Worm (Caenorhabditis elegans) whole organism, L3 larva: ENCODE data around the gene perm-1.

ENCODE experiments used
- R02D3.7 ChIP-seq: fragments of 150-350 bp; optimal IDR thresholded peaks from 2 replicates; lab custom pipeline; 2014; ENCODE audit warnings: missing biosample characterization, missing genetic modification characterization
- ZK546.5 ChIP-seq: sonication (generic microtip); optimal IDR thresholded peaks from 2 replicates; lab custom pipeline; 2017; ENCODE audit warnings: missing biosample characterization, missing genetic modification characterization
- aly-2 ChIP-seq: fragments of 150-350 bp; optimal IDR thresholded peaks from 2 replicates; lab custom pipeline; 2014; ENCODE audit warnings: missing biosample characterization, missing genetic modification characterization
- ama-1 ChIP-seq: fragments of 150-350 bp; optimal IDR thresholded peaks from 2 replicates; lab custom pipeline; 2018
- ceh-28 ChIP-seq: fragments of 150-350 bp; optimal IDR thresholded peaks from 2 replicates; lab custom pipeline; 2014; ENCODE audit warnings: missing biosample characterization, missing genetic modification reagents, missing genetic modification characterization
- ceh-9 ChIP-seq: sonication (generic microtip); optimal IDR thresholded peaks from 2 replicates; lab custom pipeline; 2018; ENCODE audit warnings: missing biosample characterization, missing genetic modification characterization
- daf-12 ChIP-seq: fragments of 150-350 bp; optimal IDR thresholded peaks from 2 replicates; lab custom pipeline; 2014; ENCODE audit warnings: missing biosample characterization, missing genetic modification reagents, missing genetic modification characterization
- egl-27 ChIP-seq: sonication (generic microtip); optimal IDR thresholded peaks from 4 replicates; lab custom pipeline; 2017; ENCODE audit warnings: missing biosample characterization, missing genetic modification reagents, missing genetic modification characterization
- egl-5 ChIP-seq: fragments of 150-350 bp; optimal IDR thresholded peaks from 2 replicates; lab custom pipeline; 2017; ENCODE audit warnings: missing biosample characterization, missing genetic modification reagents, missing genetic modification characterization, inconsistent platforms
- elt-2 ChIP-seq: sonication (generic microtip); optimal IDR thresholded peaks from 2 replicates; lab custom pipeline; 2016; ENCODE audit warnings: missing genetic modification reagents, mild to moderate bottlenecking, missing genetic modification characterization, missing compliant biosample characterization
- elt-3 ChIP-seq, 3 experiments: fragments of 150-350 bp in 1 of 3; sonication (generic microtip) in 2 of 3; optimal IDR thresholded peaks; 2 replicates in 2 of 3; 4 replicates in 1 of 3; lab custom pipeline; 2014 to 2017; ENCODE audit warnings: missing biosample characterization in 3 of 3, missing genetic modification characterization in 3 of 3
- eor-1 ChIP-seq, 2 experiments: fragments of 150-350 bp; optimal IDR thresholded peaks; 2 replicates each; lab custom pipeline; 2014 to 2018; ENCODE audit warnings: missing biosample characterization in 2 of 2, missing genetic modification characterization in 2 of 2
- fkh-2 ChIP-seq: fragments of 150-350 bp; optimal IDR thresholded peaks from 2 replicates; lab custom pipeline; 2014; ENCODE audit warnings: missing biosample characterization, missing genetic modification reagents, missing genetic modification characterization
- fos-1 ChIP-seq: fragments of 150-350 bp; optimal IDR thresholded peaks from 2 replicates; lab custom pipeline; 2014; ENCODE audit warnings: missing biosample characterization, missing genetic modification characterization
- hmg-11 ChIP-seq: sonication (generic microtip); optimal IDR thresholded peaks from 2 replicates; lab custom pipeline; 2016; ENCODE audit warnings: missing genetic modification characterization, missing compliant biosample characterization
- lin-15B ChIP-seq: fragments of 150-350 bp; optimal IDR thresholded peaks from 2 replicates; lab custom pipeline; 2014; ENCODE audit warnings: missing biosample characterization, missing genetic modification characterization
- lin-39 ChIP-seq: fragments of 150-350 bp; optimal IDR thresholded peaks from 2 replicates; lab custom pipeline; 2018; ENCODE audit warnings: missing biosample characterization, missing genetic modification reagents, missing genetic modification characterization
- lsy-12 ChIP-seq: sonication (generic microtip); optimal IDR thresholded peaks from 2 replicates; lab custom pipeline; 2016; ENCODE audit warnings: mild to moderate bottlenecking, missing genetic modification characterization, missing compliant biosample characterization
- mdl-1 ChIP-seq: fragments of 150-350 bp; optimal IDR thresholded peaks from 2 replicates; lab custom pipeline; 2014; ENCODE audit warnings: missing biosample characterization, missing genetic modification characterization
- mml-1 ChIP-seq: fragments of 150-350 bp; sonication (generic microtip); optimal IDR thresholded peaks from 3 replicates; lab custom pipeline; 2014; ENCODE audit warnings: missing biosample characterization, missing genetic modification characterization
- nfya-1 ChIP-seq: sonication (generic microtip); optimal IDR thresholded peaks from 2 replicates; lab custom pipeline; 2017; ENCODE audit warnings: missing genetic modification characterization, mild to moderate bottlenecking, missing compliant biosample characterization, antibody characterized with exemption, moderate library complexity; ENCODE audit not compliant: insufficient read depth
- nhr-11 ChIP-seq: fragments of 150-350 bp; optimal IDR thresholded peaks from 2 replicates; lab custom pipeline; 2014; ENCODE audit warnings: missing biosample characterization, missing genetic modification characterization
- nhr-12 ChIP-seq: fragments of 150-350 bp; optimal IDR thresholded peaks from 2 replicates; lab custom pipeline; 2014; ENCODE audit warnings: missing biosample characterization, missing genetic modification characterization
- nhr-23 ChIP-seq: fragments of 150-350 bp; optimal IDR thresholded peaks from 2 replicates; lab custom pipeline; 2014; ENCODE audit warnings: missing biosample characterization, missing genetic modification reagents, missing genetic modification characterization
- nhr-237 ChIP-seq: fragments of 150-350 bp; optimal IDR thresholded peaks from 2 replicates; lab custom pipeline; 2014; ENCODE audit warnings: missing biosample characterization, missing genetic modification characterization
- nhr-25 ChIP-seq: sonication (generic microtip); optimal IDR thresholded peaks from 2 replicates; lab custom pipeline; 2017; ENCODE audit warnings: missing biosample characterization, missing genetic modification characterization
- nhr-28 ChIP-seq: fragments of 150-350 bp; optimal IDR thresholded peaks from 2 replicates; lab custom pipeline; 2014; ENCODE audit warnings: missing biosample characterization, missing genetic modification characterization
- nhr-43 ChIP-seq: sonication (generic microtip); optimal IDR thresholded peaks from 2 replicates; lab custom pipeline; 2016; ENCODE audit warnings: mild to moderate bottlenecking, missing genetic modification characterization, missing compliant biosample characterization; ENCODE audit not compliant: poor library complexity, severe bottlenecking
- nhr-67 ChIP-seq: fragments of 150-350 bp; optimal IDR thresholded peaks from 2 replicates; lab custom pipeline; 2014; ENCODE audit warnings: missing biosample characterization, missing genetic modification characterization
- nhr-76 ChIP-seq: fragments of 150-350 bp; sonication (generic microtip); optimal IDR thresholded peaks from 5 replicates; lab custom pipeline; 2014; ENCODE audit warnings: missing biosample characterization, missing genetic modification characterization
- pha-4 ChIP-seq: fragments of 150-350 bp; optimal IDR thresholded peaks from 2 replicates; lab custom pipeline; 2014; ENCODE audit warnings: missing biosample characterization, missing genetic modification reagents, missing genetic modification characterization
- pqm-1 ChIP-seq: fragments of 150-350 bp; optimal IDR thresholded peaks from 2 replicates; lab custom pipeline; 2017; ENCODE audit warnings: missing biosample characterization, missing genetic modification characterization, inconsistent platforms
- snpc-4 ChIP-seq: fragments of 150-350 bp; optimal IDR thresholded peaks from 2 replicates; lab custom pipeline; 2014; ENCODE audit warnings: missing biosample characterization, missing genetic modification characterization
- tbx-2 ChIP-seq: sonication (generic microtip); optimal IDR thresholded peaks from 2 replicates; lab custom pipeline; 2016; ENCODE audit warnings: mild to moderate bottlenecking, missing genetic modification characterization, missing compliant biosample characterization
- unc-39 ChIP-seq: sonication (generic microtip); optimal IDR thresholded peaks from 4 replicates; lab custom pipeline; 2017; ENCODE audit warnings: missing biosample characterization, missing genetic modification characterization
- unc-62 ChIP-seq: fragments of 150-350 bp; sonication (generic microtip); optimal IDR thresholded peaks from 4 replicates; lab custom pipeline; 2014; ENCODE audit warnings: missing biosample characterization, missing genetic modification reagents, missing genetic modification characterization
- zag-1 ChIP-seq: fragments of 150-350 bp; optimal IDR thresholded peaks from 2 replicates; lab custom pipeline; 2014; ENCODE audit warnings: missing biosample characterization, missing genetic modification characterization
- ztf-11 ChIP-seq: fragments of 150-350 bp; optimal IDR thresholded peaks from 2 replicates; lab custom pipeline; 2014; ENCODE audit warnings: missing biosample characterization, missing genetic modification characterization

Gene perm-1

ce11 chrII:7839703-7840102, 40.9 kb upstream of the perm-1 start:
- TF ChIP-seq nfya-1 (tag; lab: Kevin White, UChicago) (peak; percentile 1), fos-1 (tag; lab: Kevin White, UChicago) (no peak), nhr-23 (tag; lab: Kevin White, UChicago) (peak; percentile 25)

- TF ChIP-seq ama-1 (no peak), lin-39 (no peak), daf-12 (tag; lab: Kevin White, UChicago) (no peak), mml-1 (no peak), fkh-2 (no peak), R02D3.7 (no peak), unc-62 (no peak)
These were observed 38.6 kb upstream of the perm-1 start, which contains the start of gene klp-3 for ce11 chrII:7842053-7842452. Gene klp-3, plus strand, starts transcription at chrII:7842353.

- TF ChIP-seq nfya-1 (tag; lab: Kevin White, UChicago) (peak; percentile 30), lin-39 (no peak), unc-39 (no peak), nhr-28 (tag; lab: Kevin White, UChicago) (no peak), mdl-1 (tag; lab: Kevin White, UChicago) (no peak), zag-1 (tag; lab: Kevin White, UChicago) (no peak), fos-1 (tag; lab: Kevin White, UChicago) (no peak), pha-4 (tag; lab: Kevin White, UChicago) (peak; percentile 35)
- TF ChIP-seq, all 47 proteins: peak for 2
These were observed 34.9 kb upstream of the perm-1 start, which contains the start of gene T09A5.4 for ce11 chrII:7845571-7846236. Gene T09A5.4, plus strand, starts transcription at chrII:7846186.

- TF ChIP-seq nhr-25 (no peak), ceh-9 (no peak), ceh-28 (tag; lab: Kevin White, UChicago) (no peak), eor-1 (tag; optimal IDR thresholded peaks at IDR 0.05; lab: Kevin White, UChicago) (no peak), nhr-76 (no peak), lsy-12 (tag; lab: Kevin White, UChicago) (no peak), nhr-11 (tag; lab: Kevin White, UChicago) (no peak), nhr-23 (tag; lab: Kevin White, UChicago) (no peak), ztf-11 (tag; lab: Kevin White, UChicago) (no peak), nhr-237 (tag; lab: Kevin White, UChicago) (no peak), mdl-1 (tag; lab: Kevin White, UChicago) (no peak), elt-3 (tag; optimal IDR thresholded peaks at IDR 0.05; lab: Kevin White, UChicago) (no peak), lin-39 (no peak), egl-27 (tag; lab: Kevin White, UChicago) (no peak), nhr-12 (no peak), ZK546.5 (tag; lab: Kevin White, UChicago) (no peak), elt-2 (no peak), nhr-28 (tag; lab: Kevin White, UChicago) (no peak), mml-1 (no peak)
- TF ChIP-seq, all 47 proteins: peak for 0
These were observed 30.9 kb upstream of the perm-1 start, which contains the start of gene acr-7 for ce11 chrII:7849697-7850096. Gene acr-7, minus strand, starts transcription at chrII:7849797.

ce11 chrII:7850575-7850974, 30.0 kb upstream of the perm-1 start:
- TF ChIP-seq fos-1 (tag; lab: Kevin White, UChicago) (no peak), nhr-25 (peak; percentile 19), egl-5 (tag; lab: Kevin White, UChicago) (peak; percentile 98)

- TF ChIP-seq nhr-76 (no peak), nhr-28 (tag; lab: Kevin White, UChicago) (no peak), R02D3.7 (no peak), elt-2 (peak; percentile 50), hmg-11 (tag; lab: Kevin White, UChicago) (no peak), snpc-4 (tag; lab: Kevin White, UChicago) (no peak), nhr-67 (no peak), nhr-43 (no peak), lin-15B (no peak), aly-2 (no peak), eor-1 (tag; optimal IDR thresholded peaks at IDR 0.05; lab: Kevin White, UChicago) (no peak), zag-1 (tag; lab: Kevin White, UChicago) (no peak), tbx-2 (tag; lab: Kevin White, UChicago) (no peak), pqm-1 (no peak), pha-4 (tag; lab: Kevin White, UChicago) (peak; percentile 62), lsy-12 (tag; lab: Kevin White, UChicago) (no peak), egl-5 (tag; lab: Kevin White, UChicago) (peak; percentile 75)
These were observed 29.1 kb upstream of the perm-1 start for ce11 chrII:7851480-7851879.
